Worm (Caenorhabditis elegans) whole organism, early embryonic: Measurements from ENCODE around the gene F42F12.4.
"Not testable (repeated sequence)": the region's sequence is repeated elsewhere in the genome, so short reads cannot be mapped to it uniquely, and the experiment has no call there.

Experiments
- B0310.2 ChIP-seq: sonication (generic microtip); optimal IDR thresholded peaks from 2 replicates; lab custom pipeline; 2016; ENCODE audit warnings: mild to moderate bottlenecking, missing genetic modification characterization, missing compliant biosample characterization
- F13C5.2 ChIP-seq: sonication (generic microtip); optimal IDR thresholded peaks from 2 replicates; lab custom pipeline; 2017; ENCODE audit warnings: mild to moderate bottlenecking, missing genetic modification characterization, inconsistent platforms, missing compliant biosample characterization
- aly-1 ChIP-seq: sonication (generic microtip); optimal IDR thresholded peaks from 2 replicates; lab custom pipeline; 2016; ENCODE audit warnings: missing genetic modification characterization, missing compliant biosample characterization
- ama-1 ChIP-seq: fragments of 150-350 bp; optimal IDR thresholded peaks from 2 replicates; lab custom pipeline; 2014
- ceh-13 ChIP-seq: fragments of 200-800 bp; sonication (Bioruptor generic); optimal IDR thresholded peaks from 2 replicates; lab custom pipeline; 2018; ENCODE audit warnings: mild to moderate bottlenecking, missing genetic modification characterization, missing compliant biosample characterization
- ceh-36 ChIP-seq: sonication (generic microtip); optimal IDR thresholded peaks from 2 replicates; lab custom pipeline; 2016; ENCODE audit warnings: missing genetic modification characterization, inconsistent platforms, missing compliant biosample characterization
- ets-7 ChIP-seq: sonication (generic microtip); optimal IDR thresholded peaks from 2 replicates; lab custom pipeline; 2016; ENCODE audit warnings: missing genotype, missing genetic modification characterization, missing compliant biosample characterization
- flt-1 ChIP-seq: fragments of 200-800 bp; sonication (Bioruptor generic); IDR thresholded peaks from 2 replicates; pipeline ENCODE4 v1.3.6; 2022; ENCODE audit warnings: missing genetic modification characterization, missing compliant biosample characterization
- hmbx-1 ChIP-seq: sonication (generic microtip); optimal IDR thresholded peaks from 2 replicates; lab custom pipeline; 2016; ENCODE audit warnings: mild to moderate bottlenecking, missing genetic modification characterization, missing compliant biosample characterization
- hmg-4 ChIP-seq: fragments of 200-800 bp; sonication (Bioruptor generic); optimal IDR thresholded peaks from 2 replicates; lab custom pipeline; 2018; ENCODE audit warnings: mild to moderate bottlenecking, missing genetic modification characterization, missing compliant biosample characterization
- hnd-1 ChIP-seq: sonication (generic microtip); optimal IDR thresholded peaks from 2 replicates; lab custom pipeline; 2016; ENCODE audit warnings: missing genetic modification characterization, missing compliant biosample characterization
- pes-1 ChIP-seq: fragments of 200-800 bp; sonication (Bioruptor generic); IDR thresholded peaks from 2 replicates; pipeline ENCODE4 v1.3.6; 2022; ENCODE audit warnings: missing genetic modification reagents, missing genetic modification characterization, missing compliant biosample characterization
- scrt-1 ChIP-seq: fragments of 200-800 bp; sonication (Bioruptor generic); IDR thresholded peaks from 2 replicates; pipeline ENCODE4 v1.3.6; 2022; ENCODE audit warnings: missing genetic modification characterization, missing compliant biosample characterization
- sea-1 ChIP-seq: fragments of 200-800 bp; sonication (Bioruptor generic); conservative IDR thresholded peaks from 2 replicates; pipeline ENCODE4 v1.3.6; 2022; ENCODE audit warnings: missing genetic modification characterization, missing compliant biosample characterization
- tbx-11 ChIP-seq: fragments of 200-800 bp; sonication (Bioruptor generic); IDR thresholded peaks from 2 replicates; pipeline ENCODE4 v1.3.6; 2022; ENCODE audit warnings: missing genetic modification characterization, missing compliant biosample characterization
- tbx-37 ChIP-seq: fragments of 200-800 bp; sonication (Bioruptor generic); conservative IDR thresholded peaks from 2 replicates; pipeline ENCODE4 v1.3.6; 2022; ENCODE audit warnings: missing genetic modification reagents, missing genetic modification characterization, missing compliant biosample characterization
- tra-4 ChIP-seq: sonication (generic microtip); optimal IDR thresholded peaks from 2 replicates; lab custom pipeline; 2017; ENCODE audit warnings: missing genetic modification characterization, missing compliant biosample characterization

Gene F42F12.4

DNA sequence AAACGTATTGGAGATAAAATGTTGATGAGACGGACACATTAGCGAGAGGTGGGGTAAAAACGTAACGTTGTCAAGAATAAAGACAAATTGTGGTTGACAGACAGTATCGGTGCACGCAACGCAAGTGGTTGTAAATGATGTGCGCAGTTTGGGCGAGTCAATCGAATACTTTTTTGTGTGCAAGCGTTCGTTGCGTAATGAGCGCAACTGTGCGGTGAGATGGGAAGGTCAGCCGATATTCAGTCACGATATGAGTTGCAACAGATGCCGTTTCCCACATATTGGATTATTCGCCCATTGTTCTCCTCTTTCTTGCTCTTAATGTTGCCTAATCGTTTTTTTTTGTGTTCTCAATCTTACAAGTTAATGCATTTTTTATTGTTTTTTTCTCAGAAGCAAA lies 32.0 kb downstream of the F42F12.4 start, which contains the start of gene ceh-40:
Gene ceh-40, minus strand, starts transcription at position 41 of the 400 bp plus-strand sequence.
- no peak for TF ChIP-seq tbx-11 (GFP tag; lab: Robert Waterston, UW)
- TF ChIP-seq ceh-13 (GFP tag; lab: Kevin White, UChicago): no peak
- no peak for TF ChIP-seq aly-1 (tag; lab: Kevin White, UChicago)
- TF ChIP-seq hnd-1 (tag; lab: Kevin White, UChicago): no peak
- TF ChIP-seq F13C5.2: no peak
- TF ChIP-seq scrt-1: no peak
- no peak for TF ChIP-seq pes-1 (GFP tag; lab: Robert Waterston, UW)
- TF ChIP-seq flt-1 (GFP tag; lab: Robert Waterston, UW): no peak
- TF ChIP-seq B0310.2 (tag; lab: Kevin White, UChicago): no peak
- TF ChIP-seq tbx-37: no peak
- TF ChIP-seq ama-1 (lab: Kevin White, UChicago): no peak
- TF ChIP-seq ceh-36: no peak
- TF ChIP-seq sea-1: no peak; the same call in 1 of the 2 replicates

DNA sequence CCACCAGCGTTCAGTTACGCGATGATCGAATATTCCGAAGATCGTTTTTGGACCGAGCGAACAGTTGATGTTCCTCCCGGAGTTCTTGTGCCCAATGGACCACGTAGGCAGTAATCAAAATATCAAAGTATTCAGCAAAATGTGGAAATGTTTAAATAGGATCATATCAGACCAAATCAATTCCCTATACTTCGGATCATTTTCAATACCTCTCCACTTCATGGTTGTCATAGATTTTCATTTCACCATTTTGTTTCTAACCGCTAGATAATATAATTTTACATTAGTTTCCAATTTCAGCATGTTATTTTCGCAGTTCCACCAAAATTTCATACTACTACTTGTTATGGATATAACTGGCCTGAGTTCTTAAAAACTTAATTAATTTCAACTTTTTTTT lies 35.2 kb downstream of the F42F12.4 start:
- TF ChIP-seq tra-4 (tag; lab: Kevin White, UChicago) (no peak), scrt-1 (no peak), flt-1 (GFP tag; lab: Robert Waterston, UW) (no peak), tbx-37 (no peak), pes-1 (GFP tag; lab: Robert Waterston, UW) (no peak), ceh-13 (GFP tag; lab: Kevin White, UChicago) (no peak)

DNA sequence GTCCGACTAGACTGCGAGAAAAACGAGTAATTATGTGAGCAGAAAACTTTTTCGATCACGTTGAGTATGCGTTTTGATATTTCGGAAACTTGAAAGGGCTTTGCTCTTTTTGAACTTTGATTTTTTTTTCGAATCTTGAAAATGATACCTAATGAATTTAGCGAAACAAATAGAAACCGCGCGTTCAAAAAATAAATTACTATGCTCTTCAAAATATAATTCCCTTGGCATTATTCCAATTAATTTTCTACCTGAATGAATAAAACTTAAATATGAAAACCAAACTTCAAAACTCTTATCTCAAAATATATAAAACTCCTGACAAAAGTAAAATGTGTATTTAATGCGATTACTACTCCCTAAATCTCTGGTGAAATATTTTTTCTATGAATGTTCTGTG lies 37.5 kb downstream of the F42F12.4 start, which contains the start of gene xtr-2:
Gene xtr-2, plus strand, starts transcription at position 301 of the 400 bp plus-strand sequence.
- TF ChIP-seq pes-1 (GFP tag; lab: Robert Waterston, UW): no peak
- TF ChIP-seq flt-1 (GFP tag; lab: Robert Waterston, UW): no peak
- TF ChIP-seq tbx-37: no peak
- TF ChIP-seq hmbx-1: no peak
- TF ChIP-seq ceh-36: no peak
- no peak for TF ChIP-seq tbx-11 (GFP tag; lab: Robert Waterston, UW)
- no peak for TF ChIP-seq ceh-13 (GFP tag; lab: Kevin White, UChicago)

DNA sequence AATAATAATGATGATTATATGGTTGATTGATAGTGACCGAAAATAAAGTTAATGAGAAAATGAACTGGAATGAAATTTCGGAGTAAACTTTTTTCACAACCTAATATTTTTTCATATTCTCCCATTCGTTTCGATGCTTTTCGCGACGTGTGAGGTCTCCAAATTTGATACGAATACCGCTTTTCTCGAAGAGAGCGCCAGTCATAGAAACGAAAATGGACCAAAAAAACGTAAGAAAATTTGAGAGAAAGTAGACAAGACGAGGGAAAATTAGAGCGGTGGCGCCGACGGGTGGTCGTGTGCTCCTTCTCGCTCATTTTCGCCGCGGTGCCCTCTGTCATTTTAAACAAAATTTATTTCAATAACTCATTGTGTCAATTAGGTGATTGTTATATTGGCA lies 38.4 kb downstream of the F42F12.4 start:
- no peak for TF ChIP-seq ceh-13 (GFP tag; lab: Kevin White, UChicago)
- TF ChIP-seq aly-1 (tag; lab: Kevin White, UChicago): no peak
- no peak for TF ChIP-seq ceh-36
- no peak for TF ChIP-seq flt-1 (GFP tag; lab: Robert Waterston, UW)
- TF ChIP-seq F13C5.2: no peak
- TF ChIP-seq tbx-11 (GFP tag; lab: Robert Waterston, UW): no peak
- no peak for TF ChIP-seq sea-1
- no peak for TF ChIP-seq tra-4 (tag; lab: Kevin White, UChicago)
- no peak for TF ChIP-seq pes-1 (GFP tag; lab: Robert Waterston, UW)
- no peak for TF ChIP-seq hnd-1 (tag; lab: Kevin White, UChicago)
- TF ChIP-seq ets-7: no peak
- no peak for TF ChIP-seq hmg-4 (GFP tag; lab: Kevin White, UChicago)
- no peak for TF ChIP-seq hmbx-1
- no peak for TF ChIP-seq ama-1 (lab: Kevin White, UChicago)
- TF ChIP-seq B0310.2 (tag; lab: Kevin White, UChicago): no peak
- TF ChIP-seq scrt-1: no peak

DNA sequence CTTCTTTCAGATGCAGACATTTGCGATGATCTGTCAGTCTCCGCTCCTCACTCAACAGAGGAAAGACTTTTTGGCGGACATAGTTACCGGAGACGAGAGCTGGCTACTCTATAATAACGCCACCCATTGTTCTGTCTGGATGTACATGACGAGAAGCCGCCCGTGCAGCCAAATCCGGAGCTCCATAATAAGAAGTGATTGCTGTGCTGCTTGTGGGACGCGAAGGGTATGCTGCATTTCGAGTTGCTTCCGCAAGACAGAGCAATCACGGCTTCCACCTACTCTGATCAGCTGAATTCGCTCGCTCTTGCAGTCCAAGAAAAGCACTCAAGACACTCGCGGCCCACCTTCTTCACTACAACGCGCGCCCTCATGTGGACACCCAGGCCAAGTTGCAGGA lies 39.0 kb downstream of the F42F12.4 start:
- no peak for TF ChIP-seq ceh-13 (GFP tag; lab: Kevin White, UChicago)

DNA sequence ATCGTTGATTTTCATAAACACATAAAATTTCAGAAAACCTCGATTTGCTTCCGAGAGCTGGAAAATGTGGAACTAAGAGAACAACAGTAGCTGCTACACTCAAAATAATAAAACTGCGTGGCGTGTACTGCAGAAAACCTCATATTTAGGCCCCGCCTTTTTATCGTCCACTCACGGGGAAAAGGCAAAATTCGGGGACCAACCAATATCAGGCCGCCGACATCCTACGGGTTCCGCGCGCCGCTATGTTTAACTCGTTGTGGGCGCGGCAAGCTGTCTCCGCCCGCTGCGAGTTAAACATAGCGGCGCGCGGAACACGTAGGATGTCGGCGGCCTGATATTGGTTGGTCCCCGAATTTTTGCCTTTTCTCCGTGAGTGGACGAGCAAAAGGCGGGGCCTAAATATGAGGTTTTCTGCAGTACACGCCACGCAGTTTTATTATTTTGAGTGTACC lies 44.7 kb downstream of the F42F12.4 start, which contains the start of gene F17A2.16:
Gene F17A2.16, plus strand, starts transcription at position 405 of the 455 bp plus-strand sequence.
- not testable (repeated sequence) for TF ChIP-seq pes-1 (GFP tag; lab: Robert Waterston, UW); hmbx-1; hnd-1 (tag; lab: Kevin White, UChicago)

DNA sequence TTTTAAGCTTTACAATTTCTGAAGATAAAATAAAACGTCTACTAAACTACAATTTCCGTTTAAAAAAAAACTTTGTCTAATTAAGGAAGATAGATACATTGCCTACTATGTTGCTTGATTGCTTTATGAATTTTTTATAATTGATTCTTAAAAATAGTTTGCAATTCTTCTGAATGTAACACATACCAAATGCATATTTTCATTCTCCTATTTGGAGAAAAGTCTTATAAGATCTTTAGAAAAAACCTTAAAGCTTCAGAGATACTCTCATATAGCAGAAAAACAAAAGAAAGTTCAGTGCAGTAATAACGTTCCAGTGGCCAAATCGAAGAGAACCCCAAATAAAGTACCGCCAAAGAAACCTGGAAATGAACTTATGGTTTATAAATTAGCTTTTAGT lies 46.2 kb downstream of the F42F12.4 start, which contains the start of gene phf-32:
Gene phf-32, plus strand, starts transcription at position 301 of the 400 bp plus-strand sequence.
- TF ChIP-seq B0310.2 (tag; lab: Kevin White, UChicago): no peak
- TF ChIP-seq F13C5.2: no peak
- no peak for TF ChIP-seq ceh-36
- TF ChIP-seq hmg-4 (GFP tag; lab: Kevin White, UChicago): no peak
- no peak for TF ChIP-seq flt-1 (GFP tag; lab: Robert Waterston, UW)
- TF ChIP-seq ets-7: no peak
- no peak for TF ChIP-seq tbx-37
- TF ChIP-seq hmbx-1: no peak
- no peak for TF ChIP-seq scrt-1
- TF ChIP-seq tra-4 (tag; lab: Kevin White, UChicago): no peak
- no peak for TF ChIP-seq hnd-1 (tag; lab: Kevin White, UChicago)
- TF ChIP-seq ama-1 (lab: Kevin White, UChicago): no peak
- TF ChIP-seq aly-1 (tag; lab: Kevin White, UChicago): no peak
- TF ChIP-seq tbx-11 (GFP tag; lab: Robert Waterston, UW): no peak
- TF ChIP-seq ceh-13 (GFP tag; lab: Kevin White, UChicago): no peak
- TF ChIP-seq pes-1 (GFP tag; lab: Robert Waterston, UW): no peak

DNA sequence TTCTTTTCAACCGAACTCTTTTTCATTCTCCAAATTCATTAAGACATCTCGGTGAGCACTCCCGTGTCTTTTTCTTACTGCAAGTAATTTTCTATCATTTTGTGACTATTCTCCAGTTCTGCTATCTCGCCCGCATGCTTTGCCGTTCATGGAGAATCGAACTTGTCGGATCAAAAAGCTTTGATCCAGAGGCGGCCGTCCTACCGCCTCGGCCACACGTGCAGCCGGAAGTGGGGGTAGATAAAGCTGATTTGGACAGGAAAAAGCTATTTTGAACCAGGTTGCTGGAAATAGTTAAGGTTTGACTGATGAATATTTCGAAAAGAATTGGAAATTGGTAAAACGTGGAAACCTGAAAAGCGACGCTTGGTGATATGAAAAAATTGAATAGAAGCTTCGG lies 48.5 kb downstream of the F42F12.4 start:
- TF ChIP-seq B0310.2 (tag; lab: Kevin White, UChicago) (no peak), hmg-4 (GFP tag; lab: Kevin White, UChicago) (no peak), sea-1 (no peak), tra-4 (tag; lab: Kevin White, UChicago) (no peak), tbx-11 (GFP tag; lab: Robert Waterston, UW) (no peak), ets-7 (no peak), scrt-1 (no peak), pes-1 (GFP tag; lab: Robert Waterston, UW) (no peak)
